Worm (Caenorhabditis elegans) whole organism, L4 larva: ENCODE results near the gene vha-18.
A peak's percentile ranks its signal among the peaks of the same experiment; 100 is the strongest.

Source experiments
- F10B5.3 ChIP-seq: sonication (generic microtip); optimal IDR thresholded peaks from 2 replicates; lab custom pipeline; 2016; ENCODE audit warnings: mild to moderate bottlenecking, missing genetic modification characterization, missing compliant biosample characterization
- F26F4.8 ChIP-seq: fragments of 200-800 bp; sonication (Bioruptor generic); conservative IDR thresholded peaks from 2 replicates; pipeline ENCODE4 v1.3.6; 2022; ENCODE audit warnings: missing genetic modification characterization, missing compliant biosample characterization
- F37D6.2 ChIP-seq: sonication (generic microtip); optimal IDR thresholded peaks from 2 replicates; lab custom pipeline; 2016; ENCODE audit warnings: mild to moderate bottlenecking, missing genetic modification characterization, missing compliant biosample characterization
- T26A8.4 ChIP-seq: fragments of 200-800 bp; sonication (Bioruptor generic); IDR thresholded peaks from 2 replicates; pipeline ENCODE4 v1.3.6; 2022; ENCODE audit warnings: missing genetic modification characterization, missing compliant biosample characterization
- Y105C5A.15 ChIP-seq: fragments of 200-800 bp; sonication (Bioruptor generic); IDR thresholded peaks from 2 replicates; pipeline ENCODE4 v1.3.6; 2022; ENCODE audit warnings: missing genetic modification characterization, missing compliant biosample characterization
- Y5F2A.4 ChIP-seq: fragments of 200-800 bp; sonication (Bioruptor generic); optimal IDR thresholded peaks from 2 replicates; lab custom pipeline; 2018; ENCODE audit warnings: mild to moderate bottlenecking, missing genetic modification characterization, missing compliant biosample characterization
- ZK546.5 ChIP-seq, 2 experiments: sonication (generic microtip); optimal IDR thresholded peaks; 2 replicates each; lab custom pipeline; 2017; ENCODE audit warnings: missing biosample characterization in 2 of 2, missing genetic modification characterization in 2 of 2
- aha-1 ChIP-seq: fragments of 150-350 bp; peaks from one replicate; lab custom pipeline; 2014; ENCODE audit warnings: missing biosample characterization, missing genetic modification characterization
- attf-4 ChIP-seq: sonication (generic microtip); optimal IDR thresholded peaks from 3 replicates; lab custom pipeline; 2017; ENCODE audit warnings: missing biosample characterization, missing genetic modification characterization
- ceh-28 ChIP-seq: fragments of 150-350 bp; optimal IDR thresholded peaks from 2 replicates; lab custom pipeline; 2014; ENCODE audit warnings: missing biosample characterization, missing genetic modification reagents, missing genetic modification characterization
- ceh-32 ChIP-seq: sonication (generic microtip); optimal IDR thresholded peaks from 2 replicates; lab custom pipeline; 2016; ENCODE audit warnings: mild to moderate bottlenecking, missing genetic modification characterization, missing compliant biosample characterization; ENCODE audit not compliant: poor library complexity
- ceh-62 ChIP-seq: sonication (generic microtip); optimal IDR thresholded peaks from 2 replicates; lab custom pipeline; 2017; ENCODE audit warnings: missing biosample characterization, missing genetic modification characterization
- daf-16 ChIP-seq, 3 experiments: sonication (generic microtip); optimal IDR thresholded peaks; 2 replicates each; lab custom pipeline; 2016 to 2017; ENCODE audit warnings: missing genetic modification characterization in 3 of 3, missing genetic modification reagents in 3 of 3, mild to moderate bottlenecking in 2 of 3, missing compliant biosample characterization in 2 of 3, missing biosample characterization in 1 of 3, moderate library complexity in 1 of 3
- daf-19 ChIP-seq: fragments of 200-800 bp; sonication (Bioruptor generic); conservative IDR thresholded peaks from 2 replicates; pipeline ENCODE4 v1.3.6; 2022; ENCODE audit warnings: missing genetic modification characterization, missing compliant biosample characterization
- daf-8 ChIP-seq: fragments of 200-800 bp; sonication (Bioruptor generic); IDR thresholded peaks from 2 replicates; pipeline ENCODE4 v1.3.6; 2022; ENCODE audit warnings: missing genetic modification characterization, missing compliant biosample characterization
- dmd-9 ChIP-seq: fragments of 200-800 bp; sonication (Bioruptor generic); IDR thresholded peaks from 2 replicates; pipeline ENCODE4 v1.3.6; 2022; ENCODE audit warnings: missing genetic modification reagents, missing genetic modification characterization, missing compliant biosample characterization
- duxl-1 ChIP-seq: sonication (generic microtip); optimal IDR thresholded peaks from 2 replicates; lab custom pipeline; 2016; ENCODE audit warnings: mild to moderate bottlenecking, missing genetic modification characterization, moderate library complexity, missing compliant biosample characterization; ENCODE audit not compliant: poor library complexity
- dve-1 ChIP-seq: sonication (generic microtip); optimal IDR thresholded peaks from 2 replicates; lab custom pipeline; 2017; ENCODE audit warnings: antibody characterized with exemption, mild to moderate bottlenecking, missing genetic modification characterization, missing compliant biosample characterization; ENCODE audit not compliant: insufficient read depth
- egl-27 ChIP-seq: sonication (generic microtip); optimal IDR thresholded peaks from 3 replicates; lab custom pipeline; 2017; ENCODE audit warnings: missing biosample characterization, missing genetic modification reagents, missing genetic modification characterization
- egl-43 ChIP-seq: fragments of 200-800 bp; sonication (Bioruptor generic); IDR thresholded peaks from 2 replicates; pipeline ENCODE4 v1.3.6; 2022; ENCODE audit warnings: missing genetic modification reagents, missing genetic modification characterization, missing compliant biosample characterization
- hlh-11 ChIP-seq: fragments of 200-800 bp; sonication (Bioruptor generic); optimal IDR thresholded peaks from 2 replicates; lab custom pipeline; 2018; ENCODE audit warnings: mild to moderate bottlenecking, missing genetic modification characterization, missing compliant biosample characterization
- hlh-30 ChIP-seq: sonication (generic microtip); optimal IDR thresholded peaks from 2 replicates; lab custom pipeline; 2017; ENCODE audit warnings: antibody characterized with exemption, mild to moderate bottlenecking, missing genetic modification characterization, missing compliant biosample characterization; ENCODE audit not compliant: insufficient read depth
- lin-29 ChIP-seq: fragments of 200-800 bp; sonication (Bioruptor generic); IDR thresholded peaks from 2 replicates; pipeline ENCODE4 v1.3.6; 2022; ENCODE audit warnings: missing genetic modification reagents, missing genetic modification characterization, missing compliant biosample characterization
- lin-38 ChIP-seq: fragments of 200-800 bp; sonication (Bioruptor generic); IDR thresholded peaks from 2 replicates; pipeline ENCODE4 v1.3.6; 2022; ENCODE audit warnings: missing genetic modification reagents, missing genetic modification characterization, missing compliant biosample characterization
- mdl-1 ChIP-seq, 2 experiments: fragments of 150-350 bp in 1 of 2; sonication (generic microtip) in 1 of 2; optimal IDR thresholded peaks; 2 replicates each; lab custom pipeline; 2014 to 2017; ENCODE audit warnings: missing biosample characterization in 2 of 2, missing genetic modification characterization in 2 of 2
- mxl-3 ChIP-seq: fragments of 200-800 bp; sonication (Bioruptor generic); optimal IDR thresholded peaks from 2 replicates; lab custom pipeline; 2018; ENCODE audit warnings: mild to moderate bottlenecking, missing genetic modification characterization, missing compliant biosample characterization
- nhr-25 ChIP-seq: sonication (generic microtip); optimal IDR thresholded peaks from 2 replicates; lab custom pipeline; 2017; ENCODE audit warnings: missing genetic modification characterization, mild to moderate bottlenecking, missing compliant biosample characterization, antibody characterized with exemption, moderate library complexity, borderline replicate concordance; ENCODE audit not compliant: insufficient read depth
- nhr-28 ChIP-seq: fragments of 150-350 bp; optimal IDR thresholded peaks from 2 replicates; lab custom pipeline; 2014; ENCODE audit warnings: missing biosample characterization, missing genetic modification characterization
- nhr-42 ChIP-seq: fragments of 200-800 bp; sonication (Bioruptor generic); IDR thresholded peaks from 2 replicates; pipeline ENCODE4 v1.3.6; 2022; ENCODE audit warnings: missing genetic modification characterization, missing compliant biosample characterization
- nhr-48 ChIP-seq: sonication (generic microtip); optimal IDR thresholded peaks from 2 replicates; lab custom pipeline; 2016; ENCODE audit warnings: mild to moderate bottlenecking, missing genetic modification characterization, missing compliant biosample characterization
- nhr-76 ChIP-seq: fragments of 150-350 bp; optimal IDR thresholded peaks from 2 replicates; lab custom pipeline; 2014; ENCODE audit warnings: missing biosample characterization, missing genetic modification characterization
- nhr-77 ChIP-seq: fragments of 150-350 bp; optimal IDR thresholded peaks from 2 replicates; lab custom pipeline; 2014; ENCODE audit warnings: missing biosample characterization, missing genetic modification characterization
- pha-4 ChIP-seq, 2 experiments: fragments of 150-350 bp in 1 of 2; fragments of 200-800 bp in 1 of 2; sonication (Bioruptor generic) in 1 of 2; IDR thresholded peaks in 1 of 2; optimal IDR thresholded peaks in 1 of 2; 2 replicates each; pipeline versions ENCODE4 v1.3.6 to Lab custom; 2014 to 2022; ENCODE audit warnings: missing genetic modification characterization in 2 of 2, missing genetic modification reagents in 2 of 2, missing biosample characterization in 1 of 2, missing compliant biosample characterization in 1 of 2
- rbr-2 ChIP-seq: sonication (generic microtip); optimal IDR thresholded peaks from 2 replicates; lab custom pipeline; 2016; ENCODE audit warnings: missing genotype, missing genetic modification characterization, missing compliant biosample characterization
- snpc-1.2 ChIP-seq: fragments of 200-800 bp; sonication (Bioruptor generic); IDR thresholded peaks from 2 replicates; pipeline ENCODE4 v1.3.6; 2022; ENCODE audit warnings: missing genetic modification reagents, missing genetic modification characterization, missing compliant biosample characterization
- snpc-4 ChIP-seq: fragments of 150-350 bp; optimal IDR thresholded peaks from 2 replicates; lab custom pipeline; 2014; ENCODE audit warnings: missing biosample characterization, missing genetic modification characterization
- spr-3 ChIP-seq: fragments of 200-800 bp; sonication (Bioruptor generic); optimal IDR thresholded peaks from 2 replicates; lab custom pipeline; 2018; ENCODE audit warnings: mild to moderate bottlenecking, missing genetic modification characterization, missing compliant biosample characterization
- tag-97 ChIP-seq: fragments of 200-800 bp; sonication (Bioruptor generic); IDR thresholded peaks from 2 replicates; pipeline ENCODE4 v1.3.6; 2022; ENCODE audit warnings: missing genetic modification characterization, missing compliant biosample characterization
- tra-1 ChIP-seq: fragments of 200-800 bp; sonication (Bioruptor generic); IDR thresholded peaks from 2 replicates; pipeline ENCODE4 v1.3.6; 2022; ENCODE audit warnings: missing genetic modification reagents, missing genetic modification characterization, missing compliant biosample characterization
- unc-62 ChIP-seq, 3 experiments: fragments of 150-350 bp in 1 of 3; sonication (generic microtip); optimal IDR thresholded peaks in 2 of 3; peaks in 1 of 3; 1 replicate in 1 of 3; 2 replicates in 2 of 3; lab custom pipeline; 2014 to 2017; ENCODE audit warnings: missing biosample characterization in 3 of 3, missing genetic modification characterization in 3 of 3, missing genetic modification reagents in 3 of 3, missing genotype in 1 of 3

Gene vha-18

ce11 chrV:8414036-8414728, 900 bp upstream of the vha-18 start, which contains the start of gene pos-1:
Gene pos-1, plus strand, starts transcription at chrV:8414086.
- TF ChIP-seq daf-8 (GFP tag; lab: Robert Waterston, UW) (no peak), Y105C5A.15 (no peak), spr-3 (GFP tag; lab: Kevin White, UChicago) (no peak), ceh-62 (tag; lab: Kevin White, UChicago) (no peak), aha-1 (tag; lab: Kevin White, UChicago) (peak; percentile 97)

ce11 chrV:8410406-8410805, 2.9 kb downstream of the vha-18 start, which contains the start of gene F52E1.2:
Gene F52E1.2, plus strand, starts transcription at chrV:8410595.
- TF ChIP-seq egl-27 (no peak), unc-62 (GFP tag; optimal IDR thresholded peaks at IDR 0.05 in 1 of 2; lab: Kevin White, UChicago) (peak in 1 of 2 experiments; percentile 93), unc-62 (tag; optimal IDR thresholded peaks at IDR 0.05; lab: Kevin White, UChicago) (no peak)

ce11 chrV:8409594-8409993, 3.7 kb downstream of the vha-18 start:
- TF ChIP-seq hlh-11 (tag; lab: Kevin White, UChicago) = peak; percentile 67
- TF ChIP-seq hlh-30 (tag; lab: Kevin White, UChicago) = peak; percentile 37
- no peak for TF ChIP-seq tag-97 (GFP tag; lab: Robert Waterston, UW)
- TF ChIP-seq nhr-77 = no peak
- peak; percentile 26 for TF ChIP-seq nhr-28 (tag; lab: Kevin White, UChicago)
- TF ChIP-seq duxl-1 (tag; lab: Kevin White, UChicago) = no peak
- TF ChIP-seq mxl-3 = peak; percentile 55
- peak in 1 of 2 experiments; percentile 37 for TF ChIP-seq unc-62 (GFP tag; optimal IDR thresholded peaks at IDR 0.05 in 1 of 2; lab: Kevin White, UChicago)
- no peak for TF ChIP-seq unc-62 (tag; optimal IDR thresholded peaks at IDR 0.05; lab: Kevin White, UChicago)
- TF ChIP-seq nhr-25 (tag; lab: Kevin White, UChicago) = no peak
- no peak for TF ChIP-seq Y5F2A.4 (GFP tag; lab: Kevin White, UChicago)

DNA sequence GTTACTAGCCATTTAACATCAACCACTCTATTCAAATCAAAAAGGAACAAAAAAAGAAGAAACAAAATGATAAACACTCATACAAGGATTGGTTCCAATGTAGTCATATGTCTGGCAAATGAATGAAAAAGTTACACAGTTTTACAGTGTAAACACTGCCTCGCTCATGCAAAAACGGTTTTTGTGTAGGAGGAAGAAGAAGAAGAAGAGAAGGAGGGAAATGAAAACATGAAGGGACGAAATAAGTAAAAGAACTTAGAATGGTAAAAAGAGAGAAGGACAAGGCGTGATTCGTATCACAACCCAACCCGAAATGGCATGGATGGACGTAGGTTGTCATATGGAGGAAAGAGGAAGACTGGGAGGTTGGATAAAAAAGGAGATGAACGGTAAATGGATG, 6.4 kb downstream of the vha-18 start:
- TF ChIP-seq F37D6.2 (tag; lab: Kevin White, UChicago) = no peak
- TF ChIP-seq daf-19 = no peak
- no peak for TF ChIP-seq snpc-1.2 (GFP tag; lab: Robert Waterston, UW)
- no peak for TF ChIP-seq nhr-76
- no peak for TF ChIP-seq ceh-32 (tag; lab: Kevin White, UChicago)
- peak; percentile 35 for TF ChIP-seq nhr-48 (tag; lab: Kevin White, UChicago)
- peak; percentile 16 for TF ChIP-seq mxl-3
- TF ChIP-seq tra-1 = no peak
- TF ChIP-seq rbr-2 (tag; lab: Kevin White, UChicago) = no peak
- TF ChIP-seq ZK546.5 (tag; optimal IDR thresholded peaks at IDR 0.05; lab: Kevin White, UChicago) = no peak
- TF ChIP-seq nhr-28 (tag; lab: Kevin White, UChicago) = peak; percentile 11
- no peak for TF ChIP-seq dmd-9 (GFP tag; lab: Robert Waterston, UW)
- no peak for TF ChIP-seq duxl-1 (tag; lab: Kevin White, UChicago)
- no peak for TF ChIP-seq snpc-4
- TF ChIP-seq hlh-11 (tag; lab: Kevin White, UChicago) = peak; percentile 18
- TF ChIP-seq attf-4 = no peak
- peak in 1 of 2 experiments; percentile 90 for TF ChIP-seq unc-62 (GFP tag; optimal IDR thresholded peaks at IDR 0.05 in 1 of 2; lab: Kevin White, UChicago)
- no peak for TF ChIP-seq unc-62 (tag; optimal IDR thresholded peaks at IDR 0.05; lab: Kevin White, UChicago)
- no peak for TF ChIP-seq T26A8.4 (GFP tag; lab: Robert Waterston, UW)
- no peak for TF ChIP-seq daf-8 (GFP tag; lab: Robert Waterston, UW)
- TF ChIP-seq lin-38 (GFP tag; lab: Robert Waterston, UW) = no peak
- TF ChIP-seq dve-1 (tag; lab: Kevin White, UChicago) = peak; percentile 27
- no peak for TF ChIP-seq ceh-28 (tag; lab: Kevin White, UChicago)
- TF ChIP-seq F10B5.3 (tag; lab: Kevin White, UChicago) = no peak
- no peak for TF ChIP-seq egl-43
- no peak for TF ChIP-seq F26F4.8 (GFP tag; lab: Robert Waterston, UW)
- TF ChIP-seq hlh-30 (tag; lab: Kevin White, UChicago) = peak; percentile 43
- no peak for TF ChIP-seq lin-29 (GFP tag; lab: Robert Waterston, UW)
- no peak for TF ChIP-seq mdl-1 (tag; optimal IDR thresholded peaks at IDR 0.05; lab: Kevin White, UChicago)
- no peak for TF ChIP-seq pha-4 (GFP tag; IDR thresholded peaks at IDR 0.05; lab: Robert Waterston, UW)
- peak; percentile 35 for TF ChIP-seq pha-4 (tag; optimal IDR thresholded peaks at IDR 0.05; lab: Kevin White, UChicago)
- no peak for TF ChIP-seq nhr-42
- TF ChIP-seq daf-16 (GFP tag; optimal IDR thresholded peaks at IDR 0.05; lab: Kevin White, UChicago) = no peak
- peak; percentile 54 for TF ChIP-seq daf-16 (tag; optimal IDR thresholded peaks at IDR 0.05; lab: Kevin White, UChicago)
